Worm (Caenorhabditis elegans): ENCODE results near the gene Y102A5C.40.

ce11 chrV:17022613-17023322 is 35.8 kb upstream of the Y102A5C.40 start, which contains the start of the genes F49H6.8 and F49H6.5:
- no peak for TF ChIP-seq efl-1 (optimal IDR thresholded peaks at IDR 0.05)
- no peak for TF ChIP-seq efl-1 (GFP tag; optimal IDR thresholded peaks at IDR 0.05 in 1 of 2)
- no peak for TF ChIP-seq ceh-8 (GFP tag; optimal IDR thresholded peaks at IDR 0.05)

All from whole organism, L1 larva.